Worm (Caenorhabditis elegans): ENCODE results near the gene unc-79.

Gene unc-79

ce11 chrIII:4113594-4113993, 47.2 kb downstream of the unc-79 start:
- TF ChIP-seq flt-1 (GFP tag; IDR thresholded peaks at IDR 0.05) (no peak), ets-7 (tag; optimal IDR thresholded peaks at IDR 0.05) (no peak), sea-1 (GFP tag; conservative IDR thresholded peaks at IDR 0.05) (no peak), B0310.2 (tag; optimal IDR thresholded peaks at IDR 0.05) (no peak), ceh-36 (tag; optimal IDR thresholded peaks at IDR 0.05) (no peak), ceh-13 (GFP tag; optimal IDR thresholded peaks at IDR 0.05) (no peak), tra-4 (tag; optimal IDR thresholded peaks at IDR 0.05) (no peak), scrt-1 (GFP tag; IDR thresholded peaks at IDR 0.05) (no peak), hnd-1 (tag; optimal IDR thresholded peaks at IDR 0.05) (no peak), ama-1 (optimal IDR thresholded peaks at IDR 0.05) (no peak), tbx-11 (GFP tag; IDR thresholded peaks at IDR 0.05) (no peak), pes-1 (GFP tag; IDR thresholded peaks at IDR 0.05) (no peak), tbx-37 (GFP tag; conservative IDR thresholded peaks at IDR 0.05) (no peak), F13C5.2 (tag; optimal IDR thresholded peaks at IDR 0.05) (no peak), hmbx-1 (tag; optimal IDR thresholded peaks at IDR 0.05) (no peak), aly-1 (tag; optimal IDR thresholded peaks at IDR 0.05) (no peak), hmg-4 (GFP tag; optimal IDR thresholded peaks at IDR 0.05) (no peak)

- TF ChIP-seq tbx-11 (GFP tag; IDR thresholded peaks at IDR 0.05): no peak
- no peak for TF ChIP-seq tbx-37 (GFP tag; conservative IDR thresholded peaks at IDR 0.05)
- no peak for TF ChIP-seq hmg-4 (GFP tag; optimal IDR thresholded peaks at IDR 0.05)
- TF ChIP-seq B0310.2 (tag; optimal IDR thresholded peaks at IDR 0.05): no peak
- no peak for TF ChIP-seq ceh-13 (GFP tag; optimal IDR thresholded peaks at IDR 0.05)
- TF ChIP-seq hmbx-1 (tag; optimal IDR thresholded peaks at IDR 0.05): no peak
- no peak for TF ChIP-seq hnd-1 (tag; optimal IDR thresholded peaks at IDR 0.05)
- no peak for TF ChIP-seq pes-1 (GFP tag; IDR thresholded peaks at IDR 0.05)
- no peak for TF ChIP-seq flt-1 (GFP tag; IDR thresholded peaks at IDR 0.05)
- TF ChIP-seq F13C5.2 (tag; optimal IDR thresholded peaks at IDR 0.05): no peak
- TF ChIP-seq aly-1 (tag; optimal IDR thresholded peaks at IDR 0.05): no peak
- no peak for TF ChIP-seq ceh-36 (tag; optimal IDR thresholded peaks at IDR 0.05)
- TF ChIP-seq sea-1 (GFP tag; conservative IDR thresholded peaks at IDR 0.05): no peak
- TF ChIP-seq scrt-1 (GFP tag; IDR thresholded peaks at IDR 0.05): no peak
- TF ChIP-seq ama-1 (optimal IDR thresholded peaks at IDR 0.05): no peak
- no peak for TF ChIP-seq tra-4 (tag; optimal IDR thresholded peaks at IDR 0.05)
- TF ChIP-seq ets-7 (tag; optimal IDR thresholded peaks at IDR 0.05): no peak
These were observed 48.7 kb downstream of the unc-79 start, which contains the start of gene unc-103 for ce11 chrIII:4115085-4115484. Gene unc-103 (plus strand): TSS chrIII:4115385.

- TF ChIP-seq sea-1 (GFP tag; conservative IDR thresholded peaks at IDR 0.05) (no peak), F13C5.2 (tag; optimal IDR thresholded peaks at IDR 0.05) (no peak), aly-1 (tag; optimal IDR thresholded peaks at IDR 0.05) (no peak), ceh-13 (GFP tag; optimal IDR thresholded peaks at IDR 0.05) (no peak), ceh-36 (tag; optimal IDR thresholded peaks at IDR 0.05) (no peak), pes-1 (GFP tag; IDR thresholded peaks at IDR 0.05) (no peak), scrt-1 (GFP tag; IDR thresholded peaks at IDR 0.05) (no peak), flt-1 (GFP tag; IDR thresholded peaks at IDR 0.05) (no peak), tra-4 (tag; optimal IDR thresholded peaks at IDR 0.05) (no peak), ama-1 (optimal IDR thresholded peaks at IDR 0.05) (no peak), ets-7 (tag; optimal IDR thresholded peaks at IDR 0.05) (no peak), hnd-1 (tag; optimal IDR thresholded peaks at IDR 0.05) (no peak), tbx-37 (GFP tag; conservative IDR thresholded peaks at IDR 0.05) (no peak), tbx-11 (GFP tag; IDR thresholded peaks at IDR 0.05) (no peak), hmbx-1 (tag; optimal IDR thresholded peaks at IDR 0.05) (no peak), hmg-4 (GFP tag; optimal IDR thresholded peaks at IDR 0.05) (no peak)
These were observed 53.3 kb downstream of the unc-79 start for ce11 chrIII:4119736-4120135.

ce11 chrIII:4120386-4120785, 54.0 kb downstream of the unc-79 start:
- TF ChIP-seq hmbx-1 (tag; optimal IDR thresholded peaks at IDR 0.05) (no peak), ama-1 (optimal IDR thresholded peaks at IDR 0.05) (no peak), hmg-4 (GFP tag; optimal IDR thresholded peaks at IDR 0.05) (no peak), F13C5.2 (tag; optimal IDR thresholded peaks at IDR 0.05) (no peak)

- TF ChIP-seq hnd-1 (tag; optimal IDR thresholded peaks at IDR 0.05) (no peak), ceh-36 (tag; optimal IDR thresholded peaks at IDR 0.05) (no peak), ets-7 (tag; optimal IDR thresholded peaks at IDR 0.05) (no peak), F13C5.2 (tag; optimal IDR thresholded peaks at IDR 0.05) (no peak), aly-1 (tag; optimal IDR thresholded peaks at IDR 0.05) (no peak), sea-1 (GFP tag; conservative IDR thresholded peaks at IDR 0.05) (no peak), pes-1 (GFP tag; IDR thresholded peaks at IDR 0.05) (no peak), ceh-13 (GFP tag; optimal IDR thresholded peaks at IDR 0.05) (no peak), ama-1 (optimal IDR thresholded peaks at IDR 0.05) (no peak), hmbx-1 (tag; optimal IDR thresholded peaks at IDR 0.05) (no peak), hmg-4 (GFP tag; optimal IDR thresholded peaks at IDR 0.05) (no peak), scrt-1 (GFP tag; IDR thresholded peaks at IDR 0.05) (no peak), tra-4 (tag; optimal IDR thresholded peaks at IDR 0.05) (no peak), tbx-37 (GFP tag; conservative IDR thresholded peaks at IDR 0.05) (no peak), B0310.2 (tag; optimal IDR thresholded peaks at IDR 0.05) (no peak), flt-1 (GFP tag; IDR thresholded peaks at IDR 0.05) (no peak)
These were observed 56.8 kb downstream of the unc-79 start for ce11 chrIII:4123277-4123676.

ce11 chrIII:4123900-4124299, 57.5 kb downstream of the unc-79 start:
- TF ChIP-seq ceh-13 (GFP tag; optimal IDR thresholded peaks at IDR 0.05): no peak
- TF ChIP-seq tbx-37 (GFP tag; conservative IDR thresholded peaks at IDR 0.05): no peak
- TF ChIP-seq sea-1 (GFP tag; conservative IDR thresholded peaks at IDR 0.05): no peak
- TF ChIP-seq scrt-1 (GFP tag; IDR thresholded peaks at IDR 0.05): no peak
- no peak for TF ChIP-seq B0310.2 (tag; optimal IDR thresholded peaks at IDR 0.05)
- no peak for TF ChIP-seq hmg-4 (GFP tag; optimal IDR thresholded peaks at IDR 0.05)
- no peak for TF ChIP-seq pes-1 (GFP tag; IDR thresholded peaks at IDR 0.05)
- no peak for TF ChIP-seq tbx-11 (GFP tag; IDR thresholded peaks at IDR 0.05)
- no peak for TF ChIP-seq tra-4 (tag; optimal IDR thresholded peaks at IDR 0.05)
- TF ChIP-seq ama-1 (optimal IDR thresholded peaks at IDR 0.05): no peak
- TF ChIP-seq flt-1 (GFP tag; IDR thresholded peaks at IDR 0.05): no peak
- TF ChIP-seq ceh-36 (tag; optimal IDR thresholded peaks at IDR 0.05): no peak
- TF ChIP-seq aly-1 (tag; optimal IDR thresholded peaks at IDR 0.05): no peak
- TF ChIP-seq hmbx-1 (tag; optimal IDR thresholded peaks at IDR 0.05): no peak
- TF ChIP-seq ets-7 (tag; optimal IDR thresholded peaks at IDR 0.05): no peak
- no peak for TF ChIP-seq hnd-1 (tag; optimal IDR thresholded peaks at IDR 0.05)
- no peak for TF ChIP-seq F13C5.2 (tag; optimal IDR thresholded peaks at IDR 0.05)
